Worm (Caenorhabditis elegans): ENCODE data around the gene oac-41.

The oac-41 gene

DNA sequence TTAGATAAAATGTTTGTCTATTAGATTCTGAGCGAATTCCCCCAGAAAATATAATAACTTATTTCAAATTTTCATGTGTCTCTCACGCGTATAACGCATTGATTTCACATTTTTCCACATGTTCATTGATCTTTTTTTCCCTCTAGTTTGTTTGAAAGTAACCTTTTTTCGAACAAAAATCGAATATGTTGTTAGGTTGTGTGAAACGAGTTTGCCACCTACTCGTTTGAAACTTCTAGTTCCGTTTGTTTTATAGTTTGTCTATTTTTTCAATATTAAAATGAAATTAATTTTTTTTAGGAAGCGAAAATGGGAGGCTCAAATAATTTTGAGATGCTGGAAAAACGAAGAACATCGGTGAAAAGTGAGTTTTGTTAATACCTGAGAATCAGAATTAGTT, 8.3 kb upstream of the oac-41 start, which contains the start of gene C25E10.5:
Gene C25E10.5 (plus strand): TSS at position 301 of the 400 bp plus-strand sequence.
- TF ChIP-seq ccch-3 (GFP tag; optimal IDR thresholded peaks at IDR 0.05), result no peak
- no peak for TF ChIP-seq dpl-1 (GFP tag; optimal IDR thresholded peaks at IDR 0.05)
- no peak for TF ChIP-seq nhr-179 (tag; optimal IDR thresholded peaks at IDR 0.05)
- no peak for TF ChIP-seq fkh-3 (tag; optimal IDR thresholded peaks at IDR 0.05)
- TF ChIP-seq rpc-1 (optimal IDR thresholded peaks at IDR 0.05), result no peak
- TF ChIP-seq rpc-1 (tag; optimal IDR thresholded peaks at IDR 0.05), result no peak
- no peak for TF ChIP-seq Y53F4B.3 (GFP tag; IDR thresholded peaks at IDR 0.05)
- TF ChIP-seq attf-6 (GFP tag; IDR thresholded peaks at IDR 0.05), result no peak
- no peak for TF ChIP-seq cebp-1 (GFP tag; IDR thresholded peaks at IDR 0.05)
- TF ChIP-seq cebp-1 (tag; optimal IDR thresholded peaks at IDR 0.05), result no peak
- TF ChIP-seq ceh-58 (GFP tag; IDR thresholded peaks at IDR 0.05), result no peak
- TF ChIP-seq F49E8.2 (tag; optimal IDR thresholded peaks at IDR 0.05; ENCODE audit: insufficient read depth), result no peak
- TF ChIP-seq die-1 (tag; optimal IDR thresholded peaks at IDR 0.05), result no peak
- TF ChIP-seq zim-3 (tag; optimal IDR thresholded peaks at IDR 0.05), result no peak
- no peak for TF ChIP-seq F22D6.2 (tag; optimal IDR thresholded peaks at IDR 0.05)
- no peak for TF ChIP-seq atf-7 (tag; optimal IDR thresholded peaks at IDR 0.05)
- no peak for TF ChIP-seq ekl-4 (GFP tag; IDR thresholded peaks at IDR 0.05)
- TF ChIP-seq F55B11.4 (tag; optimal IDR thresholded peaks at IDR 0.05; ENCODE audit: borderline replicate concordance, insufficient read depth), result no peak

- TF ChIP-seq T07F8.4 (tag; optimal IDR thresholded peaks at IDR 0.05), result no peak
- TF ChIP-seq rec-8 (tag; optimal IDR thresholded peaks at IDR 0.05), result no peak
- TF ChIP-seq tbp1 (GFP tag; optimal IDR thresholded peaks at IDR 0.05), result no peak
- no peak for TF ChIP-seq hrde-1 (tag; optimal IDR thresholded peaks at IDR 0.05; ENCODE audit: borderline replicate concordance)
- no peak for TF ChIP-seq mel-28 (tag; optimal IDR thresholded peaks at IDR 0.05; ENCODE audit: borderline replicate concordance)
- TF ChIP-seq attf-5 (GFP tag; optimal IDR thresholded peaks at IDR 0.05), result no peak
- no peak for TF ChIP-seq nhr-179 (tag; optimal IDR thresholded peaks at IDR 0.05)
Measured at ce11 chrV:9024713-9025112, 2.7 kb upstream of the oac-41 start, which contains the start of gene bus-1. bus-1 (minus strand) TSS chrV:9024813.

- TF ChIP-seq ceh-58 (GFP tag; IDR thresholded peaks at IDR 0.05) (no peak), K12H6.12 (tag; optimal IDR thresholded peaks at IDR 0.05) (no peak), gei-17 (GFP tag; optimal IDR thresholded peaks at IDR 0.05) (no peak)
Measured at ce11 chrV:9018871-9019270, 3.1 kb downstream of the oac-41 start.

DNA sequence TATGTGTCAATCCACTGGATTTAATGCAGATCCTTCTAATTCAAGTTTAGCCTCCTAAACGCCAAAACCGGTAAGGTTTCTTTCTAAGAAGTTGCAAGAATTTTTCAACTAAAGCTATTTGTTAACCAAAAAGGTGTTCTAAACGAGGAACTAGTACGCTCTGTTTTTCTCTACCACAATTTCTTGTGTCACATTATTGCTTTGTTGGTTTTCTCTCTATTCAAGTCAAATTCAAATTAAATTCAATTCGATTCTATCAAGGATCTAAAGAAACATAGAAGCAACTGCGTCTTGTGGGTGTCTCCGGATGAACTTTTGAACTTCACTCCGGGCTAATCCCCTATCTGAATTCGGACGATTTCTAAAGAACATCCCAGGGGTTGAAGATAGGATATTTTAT, 5.5 kb downstream of the oac-41 start, which contains the start of gene oac-40:
Gene oac-40 (plus strand): TSS at position 301 of the 400 bp plus-strand sequence.
- TF ChIP-seq F55B11.4 (tag; optimal IDR thresholded peaks at IDR 0.05; ENCODE audit: borderline replicate concordance, insufficient read depth) (no peak), F37B4.10 (GFP tag; IDR thresholded peaks at IDR 0.05) (no peak), fkh-3 (tag; optimal IDR thresholded peaks at IDR 0.05) (no peak), snpc-1.1 (tag; optimal IDR thresholded peaks at IDR 0.05; ENCODE audit: insufficient read depth) (no peak), hmg-20 (GFP tag; IDR thresholded peaks at IDR 0.05) (no peak), lin-40 (tag; optimal IDR thresholded peaks at IDR 0.05) (no peak), tlf-1 (GFP tag; optimal IDR thresholded peaks at IDR 0.05) (no peak), ztf-28 (GFP tag; IDR thresholded peaks at IDR 0.05) (no peak), F57C9.4 (tag; optimal IDR thresholded peaks at IDR 0.05) (no peak), Y53G8AR.9 (GFP tag; conservative IDR thresholded peaks at IDR 0.05) (no peak), B0261.1 (tag; optimal IDR thresholded peaks at IDR 0.05) (no peak)

Data from whole organism, young adult.